Fruit fly (Drosophila melanogaster) whole organism, embryonic: ENCODE results near the gene CG33230.

Experiments
- ATbp ChIP-seq: fragments of 200-800 bp; sonication (Bioruptor generic); optimal IDR thresholded peaks from 2 replicates; lab custom pipeline; 2017; ENCODE audit warnings: missing biosample characterization, mild to moderate bottlenecking, missing genetic modification characterization, missing genetic modification reagents
- Asciz ChIP-seq: fragments of 200-800 bp; sonication (Bioruptor generic); optimal IDR thresholded peaks from 2 replicates; lab custom pipeline; 2017; ENCODE audit warnings: missing biosample characterization, mild to moderate bottlenecking, missing genetic modification characterization, missing genetic modification reagents
- CG10654 ChIP-seq: fragments of 200-800 bp; sonication (Bioruptor generic); optimal IDR thresholded peaks from 2 replicates; lab custom pipeline; 2016; ENCODE audit warnings: missing biosample characterization, missing genetic modification characterization
- CG11247 ChIP-seq: fragments of 200-800 bp; sonication (Bioruptor generic); IDR thresholded peaks from 2 replicates; pipeline ENCODE4 v1.3.6; 2022; ENCODE audit warnings: missing biosample characterization, missing genetic modification characterization
- CG11456 ChIP-seq: fragments of 200-800 bp; sonication (Bioruptor generic); IDR thresholded peaks from 3 replicates; pipeline ENCODE4 v1.3.6; 2022; ENCODE audit warnings: missing biosample characterization, missing genetic modification characterization
- CG11560 ChIP-seq: fragments of 200-800 bp; sonication (Bioruptor generic); IDR thresholded peaks from 3 replicates; pipeline ENCODE4 v1.3.6; 2022; ENCODE audit warnings: missing biosample characterization, missing genetic modification characterization
- CG13123 ChIP-seq: fragments of 200-800 bp; sonication (Bioruptor generic); optimal IDR thresholded peaks from 2 replicates; lab custom pipeline; 2016; ENCODE audit warnings: missing biosample characterization, missing genetic modification characterization
- CG14667 ChIP-seq: fragments of 200-800 bp; sonication (Bioruptor generic); IDR thresholded peaks from 2 replicates; pipeline ENCODE4 v1.3.6; 2022; ENCODE audit warnings: missing biosample characterization, missing genetic modification characterization
- CG15269 ChIP-seq: fragments of 200-800 bp; sonication (Bioruptor generic); optimal IDR thresholded peaks from 2 replicates; lab custom pipeline; 2018; ENCODE audit warnings: missing biosample characterization, mild to moderate bottlenecking, missing genetic modification characterization, moderate library complexity
- CG16815 ChIP-seq: fragments of 200-800 bp; sonication (Bioruptor generic); optimal IDR thresholded peaks from 3 replicates; lab custom pipeline; 2017; ENCODE audit warnings: missing biosample characterization, mild to moderate bottlenecking, missing genetic modification characterization
- CG17612 ChIP-seq: fragments of 200-800 bp; sonication (Bioruptor generic); IDR thresholded peaks from 2 replicates; pipeline ENCODE4 v1.3.6; 2022; ENCODE audit warnings: missing biosample characterization, missing genetic modification characterization
- CG2120 ChIP-seq: fragments of 200-800 bp; sonication (Bioruptor generic); optimal IDR thresholded peaks from 3 replicates; lab custom pipeline; 2016; ENCODE audit warnings: missing biosample characterization, missing genetic modification characterization
- CG2875 ChIP-seq: fragments of 200-800 bp; sonication (Bioruptor generic); optimal IDR thresholded peaks from 2 replicates; lab custom pipeline; 2017; ENCODE audit warnings: missing biosample characterization, mild to moderate bottlenecking, missing genetic modification characterization, missing genetic modification reagents
- CG31224 ChIP-seq: fragments of 200-800 bp; sonication (Bioruptor generic); IDR thresholded peaks from 2 replicates; pipeline ENCODE4 v1.3.6; 2022; ENCODE audit warnings: missing biosample characterization, missing genetic modification characterization
- CG34422 ChIP-seq: fragments of 200-800 bp; sonication (Bioruptor generic); IDR thresholded peaks from 3 replicates; pipeline ENCODE4 v1.3.6; 2022; ENCODE audit warnings: missing biosample characterization, missing genetic modification characterization
- CG3847 ChIP-seq: fragments of 200-800 bp; sonication (Bioruptor generic); IDR thresholded peaks from 2 replicates; pipeline ENCODE4 v1.3.6; 2022; ENCODE audit warnings: missing biosample characterization, missing genetic modification characterization
- CG4424 ChIP-seq: fragments of 200-800 bp; sonication (Bioruptor generic); optimal IDR thresholded peaks from 3 replicates; lab custom pipeline; 2016; ENCODE audit warnings: missing biosample characterization, missing genetic modification characterization
- CG4854 ChIP-seq: fragments of 200-800 bp; sonication (Bioruptor generic); optimal IDR thresholded peaks from 2 replicates; lab custom pipeline; 2016; ENCODE audit warnings: missing biosample characterization, missing genetic modification characterization, inconsistent platforms
- CG6791 ChIP-seq: fragments of 200-800 bp; sonication (Bioruptor generic); IDR thresholded peaks from 3 replicates; pipeline ENCODE4 v1.3.6; 2022; ENCODE audit warnings: missing biosample characterization, missing genetic modification characterization; ENCODE audit not compliant: partially characterized antibody
- CrebB ChIP-seq: fragments of 200-800 bp; sonication (Bioruptor generic); optimal IDR thresholded peaks from 3 replicates; lab custom pipeline; 2018; ENCODE audit warnings: missing biosample characterization, mild to moderate bottlenecking, missing genetic modification characterization
- Dbx ChIP-seq: fragments of 200-800 bp; sonication (Bioruptor generic); IDR thresholded peaks from 3 replicates; pipeline ENCODE4 v1.3.6; 2022; ENCODE audit warnings: missing biosample characterization, missing genetic modification characterization
- Doc3 ChIP-seq: fragments of 200-800 bp; sonication (Bioruptor generic); IDR thresholded peaks from 3 replicates; pipeline ENCODE4 v1.3.6; 2022; ENCODE audit warnings: missing biosample characterization, missing genetic modification characterization; ENCODE audit not compliant: partially characterized antibody
- Fer1 ChIP-seq: fragments of 200-800 bp; sonication (Bioruptor generic); optimal IDR thresholded peaks from 2 replicates; lab custom pipeline; 2017; ENCODE audit warnings: missing biosample characterization, mild to moderate bottlenecking, missing genetic modification characterization
- Jarid2 ChIP-seq: fragments of 200-800 bp; sonication (Bioruptor generic); optimal IDR thresholded peaks from 3 replicates; lab custom pipeline; 2017; ENCODE audit warnings: mild to moderate bottlenecking, missing biosample characterization, missing genetic modification reagents, missing genetic modification characterization
- Ravus ChIP-seq: fragments of 200-800 bp; sonication (Bioruptor generic); IDR thresholded peaks from 2 replicates; pipeline ENCODE4 v1.3.6; 2022; ENCODE audit warnings: missing biosample characterization, missing genetic modification characterization
- Trl ChIP-seq, 3 experiments: fragments of >200 bp in 2 of 3; fragments of 200-800 bp in 1 of 3; sonication (Bioruptor generic) in 1 of 3; optimal IDR thresholded peaks; 2 replicates in 1 of 3; 3 replicates in 2 of 3; lab custom pipeline; 2016 to 2017; ENCODE audit warnings: missing biosample characterization in 1 of 3, missing genetic modification characterization in 1 of 3
- Xrp1 ChIP-seq: fragments of 200-800 bp; sonication (Bioruptor generic); IDR thresholded peaks from 2 replicates; pipeline ENCODE4 v1.3.6; 2022; ENCODE audit warnings: missing biosample characterization, missing genetic modification characterization
- chinmo ChIP-seq: fragments of 200-800 bp; sonication (Bioruptor generic); IDR thresholded peaks from 4 replicates; pipeline ENCODE4 v1.3.6; 2022; ENCODE audit warnings: missing biosample characterization, missing genetic modification characterization; ENCODE audit not compliant: partially characterized antibody
- corto ChIP-seq: fragments of 200-800 bp; sonication (Bioruptor generic); optimal IDR thresholded peaks from 2 replicates; lab custom pipeline; 2016; ENCODE audit warnings: missing biosample characterization, mild to moderate bottlenecking, missing genetic modification characterization, moderate library complexity
- crol ChIP-seq: fragments of 200-800 bp; sonication (Bioruptor generic); IDR thresholded peaks from 2 replicates; pipeline ENCODE4 v1.3.6; 2022; ENCODE audit warnings: missing biosample characterization, missing genetic modification characterization
- dan ChIP-seq: fragments of 200-800 bp; sonication (Bioruptor generic); IDR thresholded peaks from 2 replicates; pipeline ENCODE4 v1.3.6; 2022; ENCODE audit warnings: missing biosample characterization, missing genetic modification characterization
- dimm ChIP-seq: fragments of 200-800 bp; sonication (Bioruptor generic); IDR thresholded peaks from 2 replicates; pipeline ENCODE4 v1.3.6; 2022; ENCODE audit warnings: missing biosample characterization, missing genetic modification characterization
- gcm ChIP-seq: fragments of 200-800 bp; sonication (Bioruptor generic); optimal IDR thresholded peaks from 2 replicates; lab custom pipeline; 2019; ENCODE audit warnings: missing biosample characterization, mild to moderate bottlenecking, missing genetic modification characterization, moderate library complexity
- gsb-n ChIP-seq: fragments of 200-800 bp; sonication (Bioruptor generic); optimal IDR thresholded peaks from 3 replicates; lab custom pipeline; 2018; ENCODE audit warnings: missing biosample characterization, mild to moderate bottlenecking, missing genetic modification characterization
- ken ChIP-seq: fragments of 200-800 bp; sonication (Bioruptor generic); IDR thresholded peaks from 3 replicates; pipeline ENCODE4 v1.3.6; 2022; ENCODE audit warnings: missing biosample characterization, missing genetic modification characterization
- knrl ChIP-seq: fragments of 200-800 bp; sonication (Bioruptor generic); IDR thresholded peaks from 3 replicates; pipeline ENCODE4 v1.3.6; 2022; ENCODE audit warnings: missing biosample characterization, missing genetic modification characterization; ENCODE audit not compliant: partially characterized antibody
- lbe ChIP-seq: fragments of 200-800 bp; sonication (Bioruptor generic); optimal IDR thresholded peaks from 2 replicates; lab custom pipeline; 2016; ENCODE audit warnings: missing biosample characterization, mild to moderate bottlenecking, missing genetic modification characterization
- mam ChIP-seq: fragments of 200-800 bp; sonication (Bioruptor generic); optimal IDR thresholded peaks from 3 replicates; lab custom pipeline; 2016; ENCODE audit warnings: missing biosample characterization, missing genetic modification characterization
- nerfin-2 ChIP-seq: fragments of 200-800 bp; sonication (Bioruptor generic); IDR thresholded peaks from 2 replicates; pipeline ENCODE4 v1.3.6; 2022; ENCODE audit warnings: missing biosample characterization, missing genetic modification characterization; ENCODE audit not compliant: partially characterized antibody
- pfk ChIP-seq: fragments of 200-800 bp; sonication (Bioruptor generic); optimal IDR thresholded peaks from 2 replicates; lab custom pipeline; 2018; ENCODE audit warnings: missing biosample characterization, mild to moderate bottlenecking, missing genetic modification characterization, moderate library complexity
- pnt ChIP-seq: fragments of 200-800 bp; sonication (Bioruptor generic); optimal IDR thresholded peaks from 3 replicates; lab custom pipeline; 2016; ENCODE audit warnings: missing biosample characterization, missing genetic modification characterization
- seq ChIP-seq: fragments of 200-800 bp; sonication (Bioruptor generic); IDR thresholded peaks from 2 replicates; pipeline ENCODE4 v1.3.6; 2022; ENCODE audit warnings: missing biosample characterization, missing genetic modification characterization
- sob ChIP-seq: fragments of 200-800 bp; sonication (Bioruptor generic); IDR thresholded peaks from 2 replicates; pipeline ENCODE4 v1.3.6; 2022; ENCODE audit warnings: missing biosample characterization, missing genetic modification characterization
- tap ChIP-seq: fragments of 200-800 bp; optimal IDR thresholded peaks from 3 replicates; lab custom pipeline; 2019; ENCODE audit warnings: missing biosample characterization, mild to moderate bottlenecking, missing genetic modification characterization, moderate library complexity
- vnd ChIP-seq: fragments of 200-800 bp; sonication (Bioruptor generic); IDR thresholded peaks from 3 replicates; pipeline ENCODE4 v1.3.6; 2022; ENCODE audit warnings: missing biosample characterization, missing genetic modification characterization; ENCODE audit not compliant: partially characterized antibody
- yki ChIP-seq: fragments of >200 bp; optimal IDR thresholded peaks from 3 replicates; lab custom pipeline; 2018
- zf30C ChIP-seq: fragments of 200-800 bp; sonication (Bioruptor generic); optimal IDR thresholded peaks from 3 replicates; lab custom pipeline; 2018; ENCODE audit warnings: missing biosample characterization, mild to moderate bottlenecking, missing genetic modification characterization
- zfh1 ChIP-seq: fragments of 200-800 bp; sonication (Bioruptor generic); IDR thresholded peaks from 3 replicates; pipeline ENCODE4 v1.3.6; 2022; ENCODE audit warnings: missing biosample characterization, missing genetic modification characterization
- zfh2 ChIP-seq: fragments of 200-800 bp; sonication (Bioruptor generic); optimal IDR thresholded peaks from 2 replicates; lab custom pipeline; 2016; ENCODE audit warnings: missing biosample characterization, missing genetic modification characterization

CG33230 gene

DNA sequence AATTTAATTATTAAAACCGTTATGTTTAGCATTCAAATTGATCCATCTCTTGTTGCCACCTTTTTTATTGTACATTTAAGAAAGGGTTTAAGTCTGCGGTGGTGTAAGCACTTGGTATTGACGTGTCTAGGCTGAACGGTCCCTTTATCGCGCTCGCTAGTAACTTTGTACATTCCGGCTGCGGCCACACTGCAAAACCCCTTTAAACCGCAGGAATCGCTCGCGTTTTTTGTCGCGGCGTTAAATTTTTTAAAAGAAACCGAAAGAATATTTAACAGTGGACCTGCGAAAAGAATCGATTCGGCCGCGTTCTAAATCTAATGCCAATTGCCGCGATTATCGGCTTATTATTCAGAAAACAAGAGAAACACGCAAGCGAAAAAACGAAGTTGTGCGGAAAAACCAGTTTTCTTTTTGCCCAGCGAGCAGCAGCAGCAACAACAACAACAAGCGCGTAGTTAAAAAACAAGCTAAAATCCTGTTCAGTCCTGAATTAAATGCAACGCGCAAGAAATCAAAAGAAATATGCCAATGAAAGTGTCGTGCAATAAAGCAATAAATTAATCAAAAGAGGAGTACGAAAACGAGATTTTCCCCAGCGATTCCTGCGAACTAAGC is 41.6 kb upstream of the CG33230 start, which contains the start of gene CG13917 (continued):
- TF ChIP-seq corto (no peak), ATbp (GFP tag; lab: Kevin White, UChicago) (no peak), CG15269 (no peak), Xrp1 (no peak)
- TF ChIP-seq, all 482 proteins: peak for 82

DNA sequence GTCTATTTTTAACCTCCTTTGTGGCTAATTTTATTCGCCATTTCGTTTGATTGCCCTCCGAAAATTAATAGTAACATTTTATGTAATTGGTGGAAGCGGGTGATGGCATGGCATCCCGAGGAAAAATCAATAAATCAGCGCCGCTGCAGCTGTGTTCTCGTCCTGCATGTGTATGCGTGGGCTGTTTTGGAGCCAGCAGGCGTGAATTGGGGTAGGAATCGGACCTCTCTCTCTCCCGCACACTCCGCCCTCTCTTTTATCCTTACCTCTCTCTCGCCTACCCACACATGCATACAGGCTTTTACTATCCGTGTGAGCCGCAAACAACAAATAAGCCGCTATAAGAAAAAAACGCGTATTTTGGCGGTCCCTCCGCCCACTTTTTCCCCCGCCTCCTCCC is 40.9 kb upstream of the CG33230 start:
- TF ChIP-seq CG6791 (GFP tag; lab: Robert Waterston, UW) (no peak), CG31224 (GFP tag; lab: Robert Waterston, UW) (no peak), pfk (GFP tag; lab: Kevin White, UChicago) (no peak), Asciz (GFP tag; lab: Kevin White, UChicago) (no peak), CrebB (tag; lab: Kevin White, UChicago) (no peak), Doc3 (GFP tag; lab: Robert Waterston, UW) (0 out of 3 replicates have a peak, but pooled peaks have one; percentile 17), CG4854 (GFP tag; lab: Kevin White, UChicago) (no peak), yki (no peak), knrl (GFP tag; lab: Robert Waterston, UW) (no peak), zfh1 (GFP tag; lab: Robert Waterston, UW) (no peak), CG10654 (GFP tag; lab: Kevin White, UChicago) (no peak), CG13123 (GFP tag; lab: Kevin White, UChicago) (no peak), seq (GFP tag; lab: Robert Waterston, UW) (peak; percentile 75), zf30C (no peak), gsb-n (no peak), Fer1 (no peak), CG2120 (GFP tag; lab: Kevin White, UChicago) (no peak), ken (GFP tag; lab: Robert Waterston, UW) (no peak), CG11560 (tag; lab: Robert Waterston, UW) (no peak), CG3847 (GFP tag; lab: Robert Waterston, UW) (no peak), CG14667 (GFP tag; lab: Robert Waterston, UW) (no peak), CG16815 (GFP tag; lab: Kevin White, UChicago) (no peak), sob (GFP tag; lab: Robert Waterston, UW) (0 out of 2 replicates have a peak, but pooled peaks have one; percentile 10), chinmo (GFP tag; lab: Robert Waterston, UW) (0 out of 4 replicates have a peak, but pooled peaks have one; percentile 36), Ravus (GFP tag; lab: Robert Waterston, UW) (no peak), gcm (GFP tag; lab: Kevin White, UChicago) (no peak), mam (GFP tag; lab: Kevin White, UChicago) (no peak), nerfin-2 (GFP tag; lab: Robert Waterston, UW) (0 out of 2 replicates have a peak, but pooled peaks have one; percentile 24), dan (GFP tag; lab: Robert Waterston, UW) (no peak), Trl (optimal IDR thresholded peaks at IDR 0.05; lab: Kevin White, UChicago) (peak; percentile 39 to 42), Trl (GFP tag; optimal IDR thresholded peaks at IDR 0.05; lab: Kevin White, UChicago) (no peak), CG34422 (GFP tag; lab: Robert Waterston, UW) (peak; percentile 47; the same call in 1 of the 3 replicates), crol (GFP tag; lab: Robert Waterston, UW) (peak; percentile 71), CG4424 (GFP tag; lab: Kevin White, UChicago) (no peak), tap (tag; lab: Kevin White, UChicago) (no peak), Dbx (GFP tag; lab: Robert Waterston, UW) (no peak), CG2875 (GFP tag; lab: Kevin White, UChicago) (no peak), CG11456 (GFP tag; lab: Robert Waterston, UW) (no peak), Jarid2 (GFP tag; lab: Kevin White, UChicago) (peak; percentile 9), CG11247 (GFP tag; lab: Robert Waterston, UW) (0 out of 2 replicates have a peak, but pooled peaks have one; percentile 27), dimm (no peak), zfh2 (GFP tag; lab: Kevin White, UChicago) (no peak), CG17612 (GFP tag; lab: Robert Waterston, UW) (no peak), pnt (GFP tag; lab: Kevin White, UChicago) (no peak), vnd (GFP tag; lab: Robert Waterston, UW) (no peak), lbe (GFP tag; lab: Kevin White, UChicago) (no peak)
